Fruit fly (Drosophila melanogaster): ENCODE measurements around the gene Proc-R.

Gene Proc-R

DNA sequence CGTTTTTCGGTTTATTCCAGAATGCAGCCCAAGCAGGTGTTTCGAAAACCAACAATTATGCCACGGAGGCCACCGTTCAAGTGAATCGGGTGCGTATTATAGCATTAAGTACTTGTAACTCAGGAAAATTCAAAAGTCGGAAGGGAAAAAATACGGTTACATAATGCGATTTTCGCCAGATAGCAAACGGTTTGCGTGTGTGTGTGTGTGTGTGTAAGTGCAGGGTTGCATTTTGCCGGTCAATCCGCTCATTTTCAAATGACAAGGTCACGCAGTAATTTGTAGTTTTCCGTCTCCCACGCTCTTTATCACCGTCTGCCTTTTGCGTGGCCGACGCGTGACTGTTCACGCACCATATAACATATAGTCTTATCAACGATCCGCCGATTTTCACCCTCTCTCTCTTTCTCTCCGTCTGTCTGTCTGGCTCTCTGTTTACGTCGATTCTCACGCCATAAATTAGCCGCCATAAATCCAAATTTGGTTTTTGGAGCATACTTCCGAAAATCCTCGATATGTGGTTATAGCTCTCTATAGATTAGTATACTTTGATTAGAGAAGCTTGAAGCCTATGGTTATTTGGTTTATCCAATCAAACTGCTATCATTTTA lies 4.8 kb upstream of the Proc-R start (continued):
- TF ChIP-seq grn (GFP tag; optimal IDR thresholded peaks at IDR 0.05) (peak; percentile 47), mirr (GFP tag; optimal IDR thresholded peaks at IDR 0.05) (peak; percentile 1), seq (GFP tag; IDR thresholded peaks at IDR 0.05) (0 out of 2 replicates have a peak, but pooled peaks have one; percentile 20), ac (GFP tag; optimal IDR thresholded peaks at IDR 0.05) (no peak), chif (GFP tag; optimal IDR thresholded peaks at IDR 0.05) (no peak), CG12155 (GFP tag; optimal IDR thresholded peaks at IDR 0.05) (no peak), Pdp1 (GFP tag; optimal IDR thresholded peaks at IDR 0.05) (peak in 1 of 2 experiments; percentile 95), CG7271 (tag; optimal IDR thresholded peaks at IDR 0.05) (no peak)

DNA sequence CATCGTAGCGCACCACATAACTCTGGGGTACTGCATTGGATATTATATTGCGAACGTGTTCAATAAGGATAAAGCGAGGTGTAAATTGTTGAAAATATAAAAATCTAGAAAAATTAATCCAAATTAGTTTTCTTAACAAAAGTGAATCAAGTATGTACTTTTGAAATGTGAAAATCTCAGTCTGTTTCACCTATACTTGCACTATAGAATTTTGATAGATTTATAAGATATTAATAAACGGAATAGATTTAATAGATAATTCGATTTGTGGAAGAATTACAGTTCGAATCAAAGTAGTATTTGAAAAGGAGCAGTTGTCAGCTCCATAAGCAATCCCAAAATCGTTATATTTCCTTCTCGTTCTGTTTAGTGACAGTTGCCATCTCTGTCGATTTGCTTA lies 2.7 kb upstream of the Proc-R start, which contains the start of gene CG7024:
CG7024 (plus strand) TSS at position 301 of the 400 bp plus-strand sequence.
- TF ChIP-seq Antp (GFP tag; optimal IDR thresholded peaks at IDR 0.05) (no peak), CG15479 (GFP tag; optimal IDR thresholded peaks at IDR 0.05) (no peak), CG12744 (GFP tag; optimal IDR thresholded peaks at IDR 0.05) (no peak)

DNA sequence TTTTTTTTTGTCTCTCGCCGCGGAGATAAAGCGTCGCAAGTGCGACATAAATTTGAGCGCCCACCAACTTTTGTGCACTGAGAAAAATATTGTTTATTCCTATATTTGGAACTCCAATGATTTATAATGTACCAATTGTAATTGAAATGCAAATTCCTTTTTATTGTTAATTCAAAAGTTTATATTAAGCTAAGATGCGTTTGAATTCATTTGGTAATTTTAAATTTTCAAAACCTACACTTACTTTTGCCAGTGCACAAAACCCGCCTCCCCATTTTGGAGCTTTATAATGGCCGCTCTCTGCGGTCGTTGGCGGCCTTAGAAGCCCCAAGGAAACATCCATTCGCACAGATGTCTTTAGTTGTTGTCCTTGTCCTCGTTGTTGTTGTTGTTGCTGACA lies 54.6 kb downstream of the Proc-R start:
- peak; percentile 40 for TF ChIP-seq Bteb2 (GFP tag; optimal IDR thresholded peaks at IDR 0.05)
- TF ChIP-seq CG15011 (GFP tag; optimal IDR thresholded peaks at IDR 0.05), result peak; percentile 19
- TF ChIP-seq CG18476 (GFP tag; optimal IDR thresholded peaks at IDR 0.05), result no peak
- peak; percentile 54 for TF ChIP-seq CG2120 (GFP tag; optimal IDR thresholded peaks at IDR 0.05)
- peak; percentile 7 for TF ChIP-seq CG10209 (GFP tag; optimal IDR thresholded peaks at IDR 0.05)
- peak; percentile 45 for TF ChIP-seq Meics (GFP tag; optimal IDR thresholded peaks at IDR 0.05)
- peak; percentile 24 for TF ChIP-seq CG17385 (GFP tag; optimal IDR thresholded peaks at IDR 0.05)
- no peak for TF ChIP-seq ems (GFP tag; optimal IDR thresholded peaks at IDR 0.05)
- peak; percentile 21; the same call in 1 of the 2 replicates for TF ChIP-seq E2f1 (GFP tag; IDR thresholded peaks at IDR 0.05)
- TF ChIP-seq B-H1 (GFP tag; IDR thresholded peaks at IDR 0.05), result no peak; the same call in 2 of the 3 replicates
- no peak for TF ChIP-seq bab2 (GFP tag; optimal IDR thresholded peaks at IDR 0.05)
- TF ChIP-seq ci (GFP tag; IDR thresholded peaks at IDR 0.05), result no peak
- peak; percentile 1 for TF ChIP-seq Sox100B (GFP tag; optimal IDR thresholded peaks at IDR 0.05)
- TF ChIP-seq onecut (GFP tag; IDR thresholded peaks at IDR 0.05), result 0 out of 2 replicates have a peak, but pooled peaks have one; percentile 15
- no peak for TF ChIP-seq toy (GFP tag; IDR thresholded peaks at IDR 0.05)
- 0 out of 2 replicates have a peak, but pooled peaks have one; percentile 6 for TF ChIP-seq CG9215 (GFP tag; IDR thresholded peaks at IDR 0.05)
- TF ChIP-seq dpn (GFP tag; optimal IDR thresholded peaks at IDR 0.05), result peak in 1 of 2 experiments; percentile 8
- no peak for TF ChIP-seq crp (GFP tag; optimal IDR thresholded peaks at IDR 0.05)
- TF ChIP-seq chif (GFP tag; optimal IDR thresholded peaks at IDR 0.05), result peak in 1 of 2 experiments; percentile 25
- no peak for TF ChIP-seq CG17361 (GFP tag; IDR thresholded peaks at IDR 0.05)
- TF ChIP-seq wdn (GFP tag; IDR thresholded peaks at IDR 0.05), result 0 out of 2 replicates have a peak, but pooled peaks have one; percentile 4
- TF ChIP-seq Ada2b (GFP tag; IDR thresholded peaks at IDR 0.05), result peak; percentile 21; the same call in 1 of the 2 replicates
- TF ChIP-seq bbx (GFP tag; IDR thresholded peaks at IDR 0.05; ENCODE audit: partially characterized antibody), result no peak
- TF ChIP-seq ind (GFP tag; optimal IDR thresholded peaks at IDR 0.05), result peak; percentile 13
- peak; percentile 20; the same call in 1 of the 2 replicates for TF ChIP-seq H2.0 (GFP tag; IDR thresholded peaks at IDR 0.05)
- TF ChIP-seq CG8924 (tag; optimal IDR thresholded peaks at IDR 0.05), result peak; percentile 23
- TF ChIP-seq CG18599 (GFP tag; optimal IDR thresholded peaks at IDR 0.05), result peak; percentile 70
- no peak for TF ChIP-seq HLH54F (GFP tag; optimal IDR thresholded peaks at IDR 0.05)
- peak; percentile 27 for TF ChIP-seq HHEX (GFP tag; optimal IDR thresholded peaks at IDR 0.05)
- TF ChIP-seq ATbp (GFP tag; optimal IDR thresholded peaks at IDR 0.05), result peak; percentile 20
- no peak for TF ChIP-seq CG10979 (tag; optimal IDR thresholded peaks at IDR 0.05)
- no peak for TF ChIP-seq sna (GFP tag; IDR thresholded peaks at IDR 0.05; ENCODE audit: partially characterized antibody)
- peak; percentile 5 for TF ChIP-seq Deaf1 (tag; optimal IDR thresholded peaks at IDR 0.05)
- TF ChIP-seq CG15514 (GFP tag; optimal IDR thresholded peaks at IDR 0.05), result peak; percentile 21
- TF ChIP-seq row (GFP tag; IDR thresholded peaks at IDR 0.05), result peak; percentile 56
- TF ChIP-seq corto (GFP tag; optimal IDR thresholded peaks at IDR 0.05), result no peak

All from whole organism, embryonic.